Worm (Caenorhabditis elegans): Measurements from ENCODE around the gene tyra-2.

The tyra-2 gene

DNA sequence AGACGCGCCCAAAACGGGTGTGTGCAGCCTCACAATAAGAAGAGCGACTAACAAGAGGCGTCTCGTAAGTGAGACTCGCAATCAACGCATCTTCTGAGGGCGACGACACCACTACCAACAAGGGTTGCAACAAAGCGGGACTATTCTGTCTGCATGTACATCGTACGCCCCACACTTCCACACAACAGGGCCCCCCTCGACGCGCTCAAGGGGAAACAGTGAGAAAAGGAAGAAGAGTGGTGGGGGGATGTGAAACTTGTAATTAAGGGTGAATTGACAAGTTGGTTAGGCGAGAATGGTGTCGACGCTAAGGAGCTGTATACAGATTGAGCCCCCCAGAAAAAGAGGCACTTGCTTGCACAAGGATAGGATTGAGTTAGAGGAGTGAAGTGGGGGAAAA, 52.0 kb downstream of the tyra-2 start:
- TF ChIP-seq lin-39 (tag; optimal IDR thresholded peaks at IDR 0.05) (no peak), peb-1 (tag; optimal IDR thresholded peaks at IDR 0.05) (no peak), fos-1 (tag; optimal IDR thresholded peaks at IDR 0.05) (no peak)

Data from whole organism, L2 larva.